Worm (Caenorhabditis elegans): ENCODE results near the gene rabr-1.

DNA sequence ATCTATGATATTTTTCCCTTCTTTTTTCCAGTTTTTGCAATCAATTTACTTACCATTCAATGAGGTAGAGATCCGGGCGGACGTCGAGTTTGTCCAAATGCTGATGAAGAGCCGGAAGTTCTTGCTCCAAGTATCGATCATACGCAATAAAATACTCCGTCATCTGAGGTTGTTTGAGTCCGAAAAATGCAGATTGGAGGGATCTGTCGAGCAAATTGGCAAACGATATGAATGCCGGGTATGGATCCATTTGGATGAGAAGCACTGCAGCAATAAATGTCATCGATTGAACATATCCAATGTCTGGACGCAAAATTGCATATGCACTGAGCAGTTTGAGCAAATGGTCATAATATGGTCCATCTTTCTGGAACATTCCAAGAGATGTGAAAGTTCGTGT, 31.2 kb downstream of the rabr-1 start:
- TF ChIP-seq F13H6.1 (tag; optimal IDR thresholded peaks at IDR 0.05) (no peak), aly-2 (tag; optimal IDR thresholded peaks at IDR 0.05) (no peak), unc-39 (tag; optimal IDR thresholded peaks at IDR 0.05) (no peak), ceh-82 (tag; optimal IDR thresholded peaks at IDR 0.05) (no peak), lin-11 (tag; optimal IDR thresholded peaks at IDR 0.05) (no peak)

Data from whole organism, L2 larva.